Worm (Caenorhabditis elegans): ENCODE data around the gene F27B3.8.

ce11 chrIII:6604317-6604716, 24.8 kb downstream of the F27B3.8 start:
- TF ChIP-seq lin-13 (GFP tag; optimal IDR thresholded peaks at IDR 0.05) (no peak), mab-5 (tag; optimal IDR thresholded peaks at IDR 0.05) (no peak), nhr-77 (tag; optimal IDR thresholded peaks at IDR 0.05) (no peak), mdl-1 (tag; optimal IDR thresholded peaks at IDR 0.05) (no peak)

Measured in whole organism, L2 larva.